Fruit fly (Drosophila melanogaster): ENCODE measurements around the gene CG11601.

Gene CG11601

dm6 chr2L:283071-283482 is at the start of gene CG11601:
CG11601 (minus strand) TSS chr2L:283269.
- TF ChIP-seq insv (optimal IDR thresholded peaks at IDR 0.05) (no peak), ttk (optimal IDR thresholded peaks at IDR 0.05) (no peak), h (optimal IDR thresholded peaks at IDR 0.05) (no peak), Sin3A (optimal IDR thresholded peaks at IDR 0.05) (no peak), psq (optimal IDR thresholded peaks at IDR 0.05) (no peak), Myc (optimal IDR thresholded peaks at IDR 0.05) (no peak)

dm6 chr2L:332235-332634 is 49.2 kb upstream of the CG11601 start, which contains the start of gene CG31921:
CG31921 (minus strand) TSS chr2L:332335.
- TF ChIP-seq insv (optimal IDR thresholded peaks at IDR 0.05) (no peak), Sin3A (optimal IDR thresholded peaks at IDR 0.05) (no peak), ttk (optimal IDR thresholded peaks at IDR 0.05) (no peak), psq (optimal IDR thresholded peaks at IDR 0.05) (no peak), Myc (optimal IDR thresholded peaks at IDR 0.05) (no peak), h (optimal IDR thresholded peaks at IDR 0.05) (no peak)

- no peak for TF ChIP-seq Myc (optimal IDR thresholded peaks at IDR 0.05)
- TF ChIP-seq insv (optimal IDR thresholded peaks at IDR 0.05), result no peak
- no peak for TF ChIP-seq h (optimal IDR thresholded peaks at IDR 0.05)
- TF ChIP-seq Sin3A (optimal IDR thresholded peaks at IDR 0.05), result no peak
- no peak for TF ChIP-seq psq (optimal IDR thresholded peaks at IDR 0.05)
- no peak for TF ChIP-seq ttk (optimal IDR thresholded peaks at IDR 0.05)
These were observed 46.6 kb upstream of the CG11601 start, which contains the start of gene CG43755 for dm6 chr2L:329661-330060. CG43755 (minus strand) TSS chr2L:329761.

- TF ChIP-seq Sin3A (optimal IDR thresholded peaks at IDR 0.05) (no peak), insv (optimal IDR thresholded peaks at IDR 0.05) (no peak)
These were observed 39.8 kb upstream of the CG11601 start for dm6 chr2L:322915-323314.

dm6 chr2L:321793-322192 is 38.7 kb upstream of the CG11601 start, which contains the start of gene CG33127:
CG33127 (plus strand) TSS chr2L:322101.
- no peak for TF ChIP-seq Sin3A (optimal IDR thresholded peaks at IDR 0.05)
- no peak for TF ChIP-seq Myc (optimal IDR thresholded peaks at IDR 0.05)
- TF ChIP-seq insv (optimal IDR thresholded peaks at IDR 0.05), result no peak
- no peak for TF ChIP-seq h (optimal IDR thresholded peaks at IDR 0.05)
- no peak for TF ChIP-seq ttk (optimal IDR thresholded peaks at IDR 0.05)
- no peak for TF ChIP-seq psq (optimal IDR thresholded peaks at IDR 0.05)

dm6 chr2L:321148-321547 is 38.1 kb upstream of the CG11601 start, which contains the start of gene CG11911:
CG11911 (minus strand) TSS chr2L:321248.
- TF ChIP-seq ttk (optimal IDR thresholded peaks at IDR 0.05) (no peak), insv (optimal IDR thresholded peaks at IDR 0.05) (no peak), psq (optimal IDR thresholded peaks at IDR 0.05) (no peak), h (optimal IDR thresholded peaks at IDR 0.05) (no peak), Myc (optimal IDR thresholded peaks at IDR 0.05) (no peak), Sin3A (optimal IDR thresholded peaks at IDR 0.05) (no peak)

- TF ChIP-seq Myc (optimal IDR thresholded peaks at IDR 0.05) (no peak), ttk (optimal IDR thresholded peaks at IDR 0.05) (no peak)
These were observed 36.7 kb upstream of the CG11601 start for dm6 chr2L:319745-320144.

dm6 chr2L:319159-319558 is 36.1 kb upstream of the CG11601 start, which contains the start of gene CG11912:
CG11912 (minus strand) TSS chr2L:319259.
- no peak for TF ChIP-seq ttk (optimal IDR thresholded peaks at IDR 0.05)
- no peak for TF ChIP-seq Myc (optimal IDR thresholded peaks at IDR 0.05)
- no peak for TF ChIP-seq insv (optimal IDR thresholded peaks at IDR 0.05)
- no peak for TF ChIP-seq psq (optimal IDR thresholded peaks at IDR 0.05)
- no peak for TF ChIP-seq h (optimal IDR thresholded peaks at IDR 0.05)
- no peak for TF ChIP-seq Sin3A (optimal IDR thresholded peaks at IDR 0.05)

- TF ChIP-seq psq (optimal IDR thresholded peaks at IDR 0.05), result no peak
- no peak for TF ChIP-seq ttk (optimal IDR thresholded peaks at IDR 0.05)
- TF ChIP-seq Myc (optimal IDR thresholded peaks at IDR 0.05), result no peak
- TF ChIP-seq insv (optimal IDR thresholded peaks at IDR 0.05), result no peak
- TF ChIP-seq h (optimal IDR thresholded peaks at IDR 0.05), result no peak
- no peak for TF ChIP-seq Sin3A (optimal IDR thresholded peaks at IDR 0.05)
These were observed 26.9 kb upstream of the CG11601 start for dm6 chr2L:309812-310431.

dm6 chr2L:309177-309576 is 26.1 kb upstream of the CG11601 start:
- TF ChIP-seq ttk (optimal IDR thresholded peaks at IDR 0.05), result no peak
- TF ChIP-seq psq (optimal IDR thresholded peaks at IDR 0.05), result no peak
- TF ChIP-seq Myc (optimal IDR thresholded peaks at IDR 0.05), result no peak
- no peak for TF ChIP-seq Sin3A (optimal IDR thresholded peaks at IDR 0.05)
- no peak for TF ChIP-seq insv (optimal IDR thresholded peaks at IDR 0.05)
- TF ChIP-seq h (optimal IDR thresholded peaks at IDR 0.05), result no peak

- TF ChIP-seq ttk (optimal IDR thresholded peaks at IDR 0.05), result no peak
- no peak for TF ChIP-seq Sin3A (optimal IDR thresholded peaks at IDR 0.05)
- TF ChIP-seq insv (optimal IDR thresholded peaks at IDR 0.05), result no peak
- TF ChIP-seq h (optimal IDR thresholded peaks at IDR 0.05), result no peak
- no peak for TF ChIP-seq Myc (optimal IDR thresholded peaks at IDR 0.05)
- no peak for TF ChIP-seq psq (optimal IDR thresholded peaks at IDR 0.05)
These were observed 25.2 kb upstream of the CG11601 start for dm6 chr2L:308194-308706.

- TF ChIP-seq Myc (optimal IDR thresholded peaks at IDR 0.05), result no peak
- TF ChIP-seq h (optimal IDR thresholded peaks at IDR 0.05), result no peak
- no peak for TF ChIP-seq psq (optimal IDR thresholded peaks at IDR 0.05)
- TF ChIP-seq Sin3A (optimal IDR thresholded peaks at IDR 0.05), result no peak
- TF ChIP-seq insv (optimal IDR thresholded peaks at IDR 0.05), result no peak
- TF ChIP-seq ttk (optimal IDR thresholded peaks at IDR 0.05), result no peak
These were observed 24.1 kb upstream of the CG11601 start for dm6 chr2L:307129-307528.

Data from Kc167 (cell line).